Worm (Caenorhabditis elegans) whole organism, L1 larva: ENCODE results near the gene T23F11.4.
A peak's percentile ranks its signal among the peaks of the same experiment; 100 is the strongest.

ENCODE experiments used
- C16A3.4 ChIP-seq: fragments of 150-350 bp; optimal IDR thresholded peaks from 2 replicates; lab custom pipeline; 2014; ENCODE audit warnings: missing biosample characterization, missing genetic modification characterization
- C34B4.2 ChIP-seq: sonication (generic microtip); optimal IDR thresholded peaks from 2 replicates; lab custom pipeline; 2017; ENCODE audit warnings: mild to moderate bottlenecking, missing genetic modification characterization, missing compliant biosample characterization
- Y116A8C.19 ChIP-seq: sonication (generic microtip); optimal IDR thresholded peaks from 2 replicates; lab custom pipeline; 2016; ENCODE audit warnings: missing compliant biosample characterization, missing genetic modification characterization, borderline replicate concordance
- aha-1 ChIP-seq: fragments of 150-350 bp; optimal IDR thresholded peaks from 2 replicates; lab custom pipeline; 2014; ENCODE audit warnings: missing biosample characterization, missing genetic modification characterization
- aly-2 ChIP-seq: fragments of 150-350 bp; optimal IDR thresholded peaks from 2 replicates; lab custom pipeline; 2014; ENCODE audit warnings: missing biosample characterization, missing genetic modification characterization
- ceh-63 ChIP-seq: fragments of 200-800 bp; sonication (Bioruptor generic); optimal IDR thresholded peaks from 2 replicates; lab custom pipeline; 2018; ENCODE audit warnings: mild to moderate bottlenecking, missing genetic modification characterization, missing compliant biosample characterization
- ceh-8 ChIP-seq: fragments of 200-800 bp; sonication (Bioruptor generic); optimal IDR thresholded peaks from 2 replicates; lab custom pipeline; 2018; ENCODE audit warnings: mild to moderate bottlenecking, missing genetic modification characterization, moderate library complexity, missing compliant biosample characterization
- ceh-82 ChIP-seq, 3 experiments: fragments of 150-350 bp in 1 of 3; sonication (generic microtip) in 2 of 3; optimal IDR thresholded peaks; 2 replicates each; lab custom pipeline; 2014 to 2017; ENCODE audit warnings: missing biosample characterization in 3 of 3, missing genetic modification characterization in 3 of 3
- ces-1 ChIP-seq: fragments of 150-350 bp; optimal IDR thresholded peaks from 2 replicates; lab custom pipeline; 2014; ENCODE audit warnings: missing biosample characterization, missing genetic modification reagents, missing genetic modification characterization
- dsc-1 ChIP-seq: sonication (generic microtip); optimal IDR thresholded peaks from 2 replicates; lab custom pipeline; 2016; ENCODE audit warnings: mild to moderate bottlenecking, missing genetic modification characterization, missing compliant biosample characterization
- efl-3 ChIP-seq: fragments of 200-800 bp; sonication (Bioruptor generic); optimal IDR thresholded peaks from 2 replicates; lab custom pipeline; 2018; ENCODE audit warnings: mild to moderate bottlenecking, missing genetic modification characterization, missing compliant biosample characterization
- egl-13 ChIP-seq: sonication (generic microtip); optimal IDR thresholded peaks from 2 replicates; lab custom pipeline; 2016; ENCODE audit warnings: missing genotype, missing genetic modification reagents, missing genetic modification characterization, missing compliant biosample characterization
- elt-3 ChIP-seq, 6 experiments: fragments of 150-350 bp in 1 of 6; sonication (generic microtip); optimal IDR thresholded peaks; 2 replicates each; lab custom pipeline; 2017 to 2018; ENCODE audit warnings: missing biosample characterization in 6 of 6, missing genetic modification characterization in 6 of 6, inconsistent platforms in 1 of 6
- fkh-4 ChIP-seq: sonication (generic microtip); optimal IDR thresholded peaks from 2 replicates; lab custom pipeline; 2016; ENCODE audit warnings: missing compliant biosample characterization, missing genetic modification characterization, borderline replicate concordance
- fos-1 ChIP-seq: fragments of 150-350 bp; optimal IDR thresholded peaks from 2 replicates; lab custom pipeline; 2014; ENCODE audit warnings: missing biosample characterization, missing genetic modification characterization
- grh-1 ChIP-seq: fragments of 200-800 bp; sonication (Bioruptor generic); IDR thresholded peaks from 2 replicates; pipeline ENCODE4 v1.3.6; 2022; ENCODE audit warnings: missing genetic modification reagents, missing genetic modification characterization, missing compliant biosample characterization
- lin-14 ChIP-seq: fragments of 200-800 bp; sonication (Bioruptor generic); optimal IDR thresholded peaks from 2 replicates; lab custom pipeline; 2018; ENCODE audit warnings: mild to moderate bottlenecking, missing genetic modification characterization, moderate library complexity, missing compliant biosample characterization
- lin-15B ChIP-seq: fragments of 150-350 bp; sonication (generic microtip); optimal IDR thresholded peaks from 3 replicates; lab custom pipeline; 2014; ENCODE audit warnings: missing biosample characterization, missing genetic modification characterization
- lin-39 ChIP-seq: fragments of 150-350 bp; optimal IDR thresholded peaks from 2 replicates; lab custom pipeline; 2014; ENCODE audit warnings: missing biosample characterization, missing genetic modification reagents, missing genetic modification characterization
- lir-3 ChIP-seq: sonication (generic microtip); optimal IDR thresholded peaks from 2 replicates; lab custom pipeline; 2016; ENCODE audit warnings: mild to moderate bottlenecking, missing genetic modification characterization, moderate library complexity, missing compliant biosample characterization; ENCODE audit not compliant: poor library complexity
- lsy-2 ChIP-seq, 2 experiments: fragments of 150-350 bp; optimal IDR thresholded peaks; 2 replicates each; lab custom pipeline; 2014; ENCODE audit warnings: missing biosample characterization in 2 of 2, missing genetic modification characterization in 2 of 2
- mdl-1 ChIP-seq, 2 experiments: fragments of 150-350 bp; optimal IDR thresholded peaks; 2 replicates each; lab custom pipeline; 2014 to 2017; ENCODE audit warnings: missing biosample characterization in 2 of 2, missing genetic modification characterization in 2 of 2, inconsistent platforms in 1 of 2
- mep-1 ChIP-seq: fragments of 150-350 bp; optimal IDR thresholded peaks from 2 replicates; lab custom pipeline; 2014; ENCODE audit warnings: missing biosample characterization, missing genetic modification characterization
- nhr-12 ChIP-seq: sonication (generic microtip); optimal IDR thresholded peaks from 2 replicates; lab custom pipeline; 2017; ENCODE audit warnings: missing biosample characterization, missing genetic modification characterization
- nhr-20 ChIP-seq: sonication (generic microtip); optimal IDR thresholded peaks from 2 replicates; lab custom pipeline; 2016; ENCODE audit warnings: mild to moderate bottlenecking, missing genetic modification characterization, missing compliant biosample characterization
- nhr-76 ChIP-seq: sonication (generic microtip); optimal IDR thresholded peaks from 2 replicates; lab custom pipeline; 2017; ENCODE audit warnings: missing biosample characterization, missing genetic modification characterization
- nhr-77 ChIP-seq: fragments of 150-350 bp; optimal IDR thresholded peaks from 2 replicates; lab custom pipeline; 2014; ENCODE audit warnings: missing biosample characterization, missing genetic modification characterization
- nhr-85 ChIP-seq: sonication (generic microtip); peaks from one replicate; lab custom pipeline; 2016; ENCODE audit warnings: missing genetic modification characterization, inconsistent platforms, missing compliant biosample characterization
- nhr-90 ChIP-seq: sonication (generic microtip); optimal IDR thresholded peaks from 2 replicates; lab custom pipeline; 2016; ENCODE audit warnings: mild to moderate bottlenecking, missing genetic modification characterization, missing compliant biosample characterization; ENCODE audit not compliant: poor library complexity
- pag-3 ChIP-seq: sonication (generic microtip); optimal IDR thresholded peaks from 2 replicates; lab custom pipeline; 2017; ENCODE audit warnings: missing genetic modification characterization, mild to moderate bottlenecking, missing compliant biosample characterization, antibody characterized with exemption, borderline replicate concordance; ENCODE audit not compliant: insufficient read depth
- pax-3 ChIP-seq: fragments of 200-800 bp; sonication (Bioruptor generic); optimal IDR thresholded peaks from 2 replicates; lab custom pipeline; 2018; ENCODE audit warnings: mild to moderate bottlenecking, missing genetic modification characterization, moderate library complexity, missing compliant biosample characterization
- rnt-1 ChIP-seq: sonication (generic microtip); optimal IDR thresholded peaks from 2 replicates; lab custom pipeline; 2016; ENCODE audit warnings: mild to moderate bottlenecking, missing genetic modification characterization, moderate library complexity, missing compliant biosample characterization
- snpc-4 ChIP-seq: fragments of 150-350 bp; optimal IDR thresholded peaks from 2 replicates; lab custom pipeline; 2014; ENCODE audit warnings: missing biosample characterization, missing genetic modification characterization
- snu-23 ChIP-seq: sonication (generic microtip); optimal IDR thresholded peaks from 2 replicates; lab custom pipeline; 2016; ENCODE audit warnings: missing genetic modification characterization, missing compliant biosample characterization
- sox-4 ChIP-seq: sonication (generic microtip); optimal IDR thresholded peaks from 2 replicates; lab custom pipeline; 2016; ENCODE audit warnings: missing genetic modification characterization, missing compliant biosample characterization
- sptf-1 ChIP-seq: fragments of 150-350 bp; optimal IDR thresholded peaks from 2 replicates; lab custom pipeline; 2014; ENCODE audit warnings: missing biosample characterization, missing genetic modification characterization
- sup-37 ChIP-seq: fragments of 200-800 bp; sonication (Bioruptor generic); optimal IDR thresholded peaks from 2 replicates; lab custom pipeline; 2018; ENCODE audit warnings: mild to moderate bottlenecking, missing genetic modification characterization, missing compliant biosample characterization
- swsn-7 ChIP-seq: sonication (generic microtip); optimal IDR thresholded peaks from 2 replicates; lab custom pipeline; 2016; ENCODE audit warnings: missing genetic modification characterization, missing compliant biosample characterization
- unc-30 ChIP-seq: sonication (generic microtip); optimal IDR thresholded peaks from 2 replicates; lab custom pipeline; 2017; ENCODE audit warnings: missing biosample characterization, missing genetic modification characterization
- unc-62 ChIP-seq: fragments of 150-350 bp; optimal IDR thresholded peaks from 2 replicates; lab custom pipeline; 2014; ENCODE audit warnings: missing biosample characterization, missing genetic modification reagents, missing genetic modification characterization
- unc-86 ChIP-seq: sonication (generic microtip); optimal IDR thresholded peaks from 2 replicates; lab custom pipeline; 2016; ENCODE audit warnings: missing genetic modification characterization, missing compliant biosample characterization
- xbp-1 ChIP-seq: sonication (generic microtip); optimal IDR thresholded peaks from 2 replicates; lab custom pipeline; 2016; ENCODE audit warnings: missing genetic modification characterization, missing compliant biosample characterization

Gene T23F11.4

ce11 chrIII:4649363-4649768, 15.8 kb downstream of the T23F11.4 start (continued):
- TF ChIP-seq lin-39 (peak; percentile 7), ces-1 (GFP tag; lab: Kevin White, UChicago) (no peak), unc-30 (tag; lab: Kevin White, UChicago) (no peak), xbp-1 (tag; lab: Kevin White, UChicago) (peak; percentile 89), ceh-8 (GFP tag; lab: Kevin White, UChicago) (no peak), efl-3 (GFP tag; lab: Kevin White, UChicago) (no peak), aha-1 (tag; lab: Kevin White, UChicago) (peak; percentile 55), pax-3 (tag; lab: Kevin White, UChicago) (peak; percentile 84), nhr-76 (tag; lab: Kevin White, UChicago) (peak; percentile 55), snpc-4 (peak; percentile 76), C34B4.2 (tag; lab: Kevin White, UChicago) (no peak), fos-1 (tag; lab: Kevin White, UChicago) (peak; percentile 65), nhr-85 (tag; lab: Kevin White, UChicago) (peak; percentile 99), lin-15B (tag; lab: Kevin White, UChicago) (peak; percentile 60), pag-3 (tag; lab: Kevin White, UChicago) (peak; percentile 12), egl-13 (tag; lab: Kevin White, UChicago) (peak; percentile 82), sox-4 (no peak), nhr-90 (peak; percentile 93), elt-3 (tag; optimal IDR thresholded peaks at IDR 0.05; lab: Kevin White, UChicago) (peak in 5 of 6 experiments; percentile 36 to 97 (median 82)), ceh-82 (tag; optimal IDR thresholded peaks at IDR 0.05; lab: Kevin White, UChicago) (peak; percentile 47 to 81 (median 66)), nhr-77 (peak; percentile 95), grh-1 (GFP tag; lab: Robert Waterston, UW) (peak; percentile 69), unc-86 (tag; lab: Kevin White, UChicago) (peak; percentile 89), lir-3 (tag; lab: Kevin White, UChicago) (peak; percentile 79), swsn-7 (tag; lab: Kevin White, UChicago) (peak; percentile 92), lin-14 (GFP tag; lab: Kevin White, UChicago) (peak; percentile 100), mep-1 (tag; lab: Kevin White, UChicago) (peak; percentile 96), unc-62 (GFP tag; lab: Kevin White, UChicago) (no peak), sptf-1 (tag; lab: Kevin White, UChicago) (no peak), ceh-63 (no peak), aly-2 (tag; lab: Kevin White, UChicago) (no peak)

- TF ChIP-seq grh-1 (GFP tag; lab: Robert Waterston, UW) = no peak
- no peak for TF ChIP-seq sup-37 (GFP tag; lab: Kevin White, UChicago)
- no peak for TF ChIP-seq mdl-1 (tag; optimal IDR thresholded peaks at IDR 0.05; lab: Kevin White, UChicago)
- TF ChIP-seq elt-3 (tag; optimal IDR thresholded peaks at IDR 0.05; lab: Kevin White, UChicago) = no peak
- no peak for TF ChIP-seq nhr-20 (tag; lab: Kevin White, UChicago)
- no peak for TF ChIP-seq aha-1 (tag; lab: Kevin White, UChicago)
- no peak for TF ChIP-seq nhr-12 (tag; lab: Kevin White, UChicago)
Measured at ce11 chrIII:4647878-4648277, 17.3 kb downstream of the T23F11.4 start, which contains the start of gene T23F11.6. Gene T23F11.6 (minus strand): TSS chrIII:4647922.

ce11 chrIII:4647341-4647740, 17.8 kb downstream of the T23F11.4 start:
- TF ChIP-seq aly-2 (tag; lab: Kevin White, UChicago) (no peak), sox-4 (no peak), rnt-1 (tag; lab: Kevin White, UChicago) (no peak), fkh-4 (tag; lab: Kevin White, UChicago) (peak; percentile 71), mdl-1 (tag; optimal IDR thresholded peaks at IDR 0.05; lab: Kevin White, UChicago) (no peak), C16A3.4 (tag; lab: Kevin White, UChicago) (no peak), dsc-1 (tag; lab: Kevin White, UChicago) (peak; percentile 94), snu-23 (no peak), Y116A8C.19 (tag; lab: Kevin White, UChicago) (no peak), lsy-2 (tag; optimal IDR thresholded peaks at IDR 0.05; lab: Kevin White, UChicago) (no peak)
- TF ChIP-seq, all 84 proteins: peak for 2
